Worm (Caenorhabditis elegans) whole organism, young adult: ENCODE data around the gene mdmh-35.

ENCODE experiments used
- B0035.1 ChIP-seq: sonication (generic microtip); optimal IDR thresholded peaks from 2 replicates; lab custom pipeline; 2016; ENCODE audit warnings: missing genetic modification characterization, mild to moderate bottlenecking, missing compliant biosample characterization, missing genotype, missing genetic modification reagents
- C06A6.2 ChIP-seq: fragments of 200-800 bp; sonication (Bioruptor generic); conservative IDR thresholded peaks from 2 replicates; pipeline ENCODE4 v1.3.6; 2022; ENCODE audit warnings: missing genetic modification characterization, missing compliant biosample characterization
- C17E4.6 ChIP-seq: fragments of 200-800 bp; sonication (Bioruptor generic); IDR thresholded peaks from 2 replicates; pipeline ENCODE4 v1.3.6; 2022; ENCODE audit warnings: missing genetic modification reagents, missing genetic modification characterization, missing compliant biosample characterization
- D2030.7 ChIP-seq: fragments of 200-800 bp; sonication (Bioruptor generic); IDR thresholded peaks from 2 replicates; pipeline ENCODE4 v1.3.6; 2022; ENCODE audit warnings: missing genetic modification reagents, missing genetic modification characterization, missing compliant biosample characterization
- F10E7.11 ChIP-seq: sonication (generic microtip); optimal IDR thresholded peaks from 2 replicates; lab custom pipeline; 2017; ENCODE audit warnings: mild to moderate bottlenecking, missing genetic modification characterization, moderate library complexity, missing compliant biosample characterization
- F39B2.1 ChIP-seq: fragments of 200-800 bp; sonication (Bioruptor generic); IDR thresholded peaks from 2 replicates; pipeline ENCODE4 v1.3.6; 2022; ENCODE audit warnings: missing genetic modification reagents, missing genetic modification characterization, missing compliant biosample characterization
- F52B5.7 ChIP-seq: sonication (generic microtip); optimal IDR thresholded peaks from 2 replicates; lab custom pipeline; 2016; ENCODE audit warnings: mild to moderate bottlenecking, missing genetic modification characterization, missing compliant biosample characterization
- K12H6.12 ChIP-seq: fragments of 200-800 bp; sonication (Bioruptor generic); optimal IDR thresholded peaks from 2 replicates; lab custom pipeline; 2018; ENCODE audit warnings: mild to moderate bottlenecking, missing genetic modification characterization, missing compliant biosample characterization
- T07F8.4 ChIP-seq: sonication (generic microtip); optimal IDR thresholded peaks from 2 replicates; lab custom pipeline; 2016; ENCODE audit warnings: mild to moderate bottlenecking, missing genetic modification characterization, moderate library complexity, missing compliant biosample characterization
- Y79H2A.3 ChIP-seq: fragments of 200-800 bp; sonication (Bioruptor generic); conservative IDR thresholded peaks from 2 replicates; pipeline ENCODE4 v1.3.6; 2022; ENCODE audit warnings: missing genetic modification reagents, missing genetic modification characterization, missing compliant biosample characterization
- athp-1 ChIP-seq: sonication (generic microtip); optimal IDR thresholded peaks from 2 replicates; lab custom pipeline; 2017; ENCODE audit warnings: mild to moderate bottlenecking, missing genetic modification characterization, missing compliant biosample characterization
- attf-3 ChIP-seq: fragments of 200-800 bp; sonication (Bioruptor generic); conservative IDR thresholded peaks from 2 replicates; pipeline ENCODE4 v1.3.6; 2022; ENCODE audit warnings: missing genetic modification reagents, missing genetic modification characterization, missing compliant biosample characterization
- attf-5 ChIP-seq: fragments of 200-800 bp; sonication (Bioruptor generic); optimal IDR thresholded peaks from 2 replicates; lab custom pipeline; 2018; ENCODE audit warnings: mild to moderate bottlenecking, missing genetic modification characterization, missing compliant biosample characterization
- ceh-100 ChIP-seq: fragments of 200-800 bp; sonication (Bioruptor generic); IDR thresholded peaks from 2 replicates; pipeline ENCODE4 v1.3.6; 2022; ENCODE audit warnings: missing genetic modification reagents, missing genetic modification characterization, missing compliant biosample characterization
- ceh-58 ChIP-seq: fragments of 200-800 bp; sonication (Bioruptor generic); IDR thresholded peaks from 2 replicates; pipeline ENCODE4 v1.3.6; 2022; ENCODE audit warnings: missing genetic modification characterization, missing compliant biosample characterization
- ceh-79 ChIP-seq: sonication (generic microtip); optimal IDR thresholded peaks from 2 replicates; lab custom pipeline; 2017; ENCODE audit warnings: mild to moderate bottlenecking, missing genetic modification characterization, missing compliant biosample characterization
- ceh-91 ChIP-seq: fragments of 200-800 bp; sonication (Bioruptor generic); IDR thresholded peaks from 2 replicates; pipeline ENCODE4 v1.3.6; 2022; ENCODE audit warnings: missing genetic modification reagents, missing genetic modification characterization, missing compliant biosample characterization
- dox-1 ChIP-seq: fragments of 200-800 bp; sonication (Bioruptor generic); IDR thresholded peaks from 2 replicates; pipeline ENCODE4 v1.3.6; 2022; ENCODE audit warnings: missing genetic modification reagents, missing genetic modification characterization, missing compliant biosample characterization
- efl-1 ChIP-seq: fragments of 150-350 bp; optimal IDR thresholded peaks from 2 replicates; lab custom pipeline; 2014; ENCODE audit warnings: missing biosample characterization, missing genetic modification reagents, missing genetic modification characterization
- egl-18 ChIP-seq: fragments of 200-800 bp; sonication (Bioruptor generic); IDR thresholded peaks from 2 replicates; pipeline ENCODE4 v1.3.6; 2022; ENCODE audit warnings: missing genetic modification reagents, missing genetic modification characterization, missing compliant biosample characterization
- egl-44 ChIP-seq: fragments of 200-800 bp; sonication (Bioruptor generic); IDR thresholded peaks from 2 replicates; pipeline ENCODE4 v1.3.6; 2022; ENCODE audit warnings: missing genetic modification reagents, missing genetic modification characterization, missing compliant biosample characterization
- egrh-3 ChIP-seq: fragments of 200-800 bp; sonication (Bioruptor generic); IDR thresholded peaks from 2 replicates; pipeline ENCODE4 v1.3.6; 2022; ENCODE audit warnings: missing genetic modification reagents, missing genetic modification characterization, missing compliant biosample characterization
- ekl-4 ChIP-seq: fragments of 200-800 bp; sonication (Bioruptor generic); IDR thresholded peaks from 2 replicates; pipeline ENCODE4 v1.3.6; 2022; ENCODE audit warnings: missing genetic modification reagents, missing genetic modification characterization, missing compliant biosample characterization
- ets-4 ChIP-seq: fragments of 200-800 bp; sonication (Bioruptor generic); optimal IDR thresholded peaks from 2 replicates; lab custom pipeline; 2018; ENCODE audit warnings: mild to moderate bottlenecking, missing genetic modification characterization, missing compliant biosample characterization
- hlh-26 ChIP-seq: fragments of 200-800 bp; sonication (Bioruptor generic); conservative IDR thresholded peaks from 2 replicates; pipeline ENCODE4 v1.3.6; 2022; ENCODE audit warnings: missing genetic modification reagents, missing genetic modification characterization, missing compliant biosample characterization
- hmg-1.2 ChIP-seq: fragments of 200-800 bp; sonication (Bioruptor generic); IDR thresholded peaks from 2 replicates; pipeline ENCODE4 v1.3.6; 2022; ENCODE audit warnings: missing genetic modification reagents, missing genetic modification characterization, missing compliant biosample characterization
- hmg-20 ChIP-seq: fragments of 200-800 bp; sonication (Bioruptor generic); IDR thresholded peaks from 2 replicates; pipeline ENCODE4 v1.3.6; 2022; ENCODE audit warnings: missing genetic modification reagents, missing genetic modification characterization, missing compliant biosample characterization
- hrde-1 ChIP-seq: sonication (generic microtip); optimal IDR thresholded peaks from 2 replicates; lab custom pipeline; 2016; ENCODE audit warnings: missing genetic modification characterization, mild to moderate bottlenecking, missing compliant biosample characterization, moderate library complexity, missing genotype, missing genetic modification reagents, borderline replicate concordance
- lag-1 ChIP-seq: fragments of 200-800 bp; sonication (Bioruptor generic); IDR thresholded peaks from 2 replicates; pipeline ENCODE4 v1.3.6; 2022; ENCODE audit warnings: missing genetic modification reagents, missing genetic modification characterization, missing compliant biosample characterization
- lir-1 ChIP-seq: fragments of 200-800 bp; sonication (Bioruptor generic); conservative IDR thresholded peaks from 2 replicates; pipeline ENCODE4 v1.3.6; 2022; ENCODE audit warnings: missing genetic modification reagents, missing genetic modification characterization, missing compliant biosample characterization
- madf-10 ChIP-seq: sonication (generic microtip); optimal IDR thresholded peaks from 2 replicates; lab custom pipeline; 2016; ENCODE audit warnings: mild to moderate bottlenecking, missing genetic modification characterization, missing compliant biosample characterization
- madf-6 ChIP-seq: fragments of 200-800 bp; sonication (Bioruptor generic); IDR thresholded peaks from 2 replicates; pipeline ENCODE4 v1.3.6; 2022; ENCODE audit warnings: missing genetic modification reagents, missing genetic modification characterization, missing compliant biosample characterization
- madf-8 ChIP-seq: fragments of 200-800 bp; sonication (Bioruptor generic); conservative IDR thresholded peaks from 2 replicates; pipeline ENCODE4 v1.3.6; 2022; ENCODE audit warnings: missing genetic modification reagents, missing genetic modification characterization, missing compliant biosample characterization
- mes-4 ChIP-seq: sonication (generic microtip); optimal IDR thresholded peaks from 2 replicates; lab custom pipeline; 2016; ENCODE audit warnings: missing genotype, missing genetic modification characterization, missing compliant biosample characterization
- nfya-1 ChIP-seq: sonication (generic microtip); optimal IDR thresholded peaks from 2 replicates; lab custom pipeline; 2017; ENCODE audit warnings: antibody characterized with exemption, missing compliant biosample characterization, missing genetic modification characterization, borderline replicate concordance; ENCODE audit not compliant: insufficient read depth
- pha-4 ChIP-seq: fragments of 150-350 bp; sonication (generic microtip); optimal IDR thresholded peaks from 2 replicates; lab custom pipeline; 2014; ENCODE audit warnings: missing biosample characterization, missing genetic modification reagents, missing genetic modification characterization
- rcor-1 ChIP-seq: fragments of 200-800 bp; sonication (Bioruptor generic); IDR thresholded peaks from 2 replicates; pipeline ENCODE4 v1.3.6; 2022; ENCODE audit warnings: missing genetic modification reagents, missing genetic modification characterization, missing compliant biosample characterization
- repo-1 ChIP-seq: sonication (generic microtip); optimal IDR thresholded peaks from 2 replicates; lab custom pipeline; 2017; ENCODE audit warnings: mild to moderate bottlenecking, missing genetic modification characterization, missing compliant biosample characterization
- snpc-3.4 ChIP-seq: sonication (generic microtip); optimal IDR thresholded peaks from 2 replicates; lab custom pipeline; 2017; ENCODE audit warnings: missing genetic modification characterization, mild to moderate bottlenecking, missing compliant biosample characterization, antibody characterized with exemption, moderate library complexity, missing genotype, missing genetic modification reagents
- sptf-2 ChIP-seq: fragments of 200-800 bp; sonication (Bioruptor generic); optimal IDR thresholded peaks from 2 replicates; lab custom pipeline; 2018; ENCODE audit warnings: mild to moderate bottlenecking, missing genetic modification characterization, missing compliant biosample characterization
- tbx-9 ChIP-seq: sonication (generic microtip); optimal IDR thresholded peaks from 2 replicates; lab custom pipeline; 2016; ENCODE audit warnings: borderline replicate concordance, missing genetic modification characterization, inconsistent platforms, missing compliant biosample characterization
- unc-62 ChIP-seq: fragments of 150-350 bp; optimal IDR thresholded peaks from 2 replicates; lab custom pipeline; 2014; ENCODE audit warnings: missing biosample characterization, missing genetic modification reagents, missing genetic modification characterization
- xnd-1 ChIP-seq: sonication (generic microtip); optimal IDR thresholded peaks from 2 replicates; lab custom pipeline; 2016; ENCODE audit warnings: missing genotype, missing genetic modification reagents, missing genetic modification characterization, missing compliant biosample characterization
- zim-3 ChIP-seq: sonication (generic microtip); optimal IDR thresholded peaks from 2 replicates; lab custom pipeline; 2017; ENCODE audit warnings: mild to moderate bottlenecking, missing genetic modification characterization, moderate library complexity, missing compliant biosample characterization

Gene mdmh-35

DNA sequence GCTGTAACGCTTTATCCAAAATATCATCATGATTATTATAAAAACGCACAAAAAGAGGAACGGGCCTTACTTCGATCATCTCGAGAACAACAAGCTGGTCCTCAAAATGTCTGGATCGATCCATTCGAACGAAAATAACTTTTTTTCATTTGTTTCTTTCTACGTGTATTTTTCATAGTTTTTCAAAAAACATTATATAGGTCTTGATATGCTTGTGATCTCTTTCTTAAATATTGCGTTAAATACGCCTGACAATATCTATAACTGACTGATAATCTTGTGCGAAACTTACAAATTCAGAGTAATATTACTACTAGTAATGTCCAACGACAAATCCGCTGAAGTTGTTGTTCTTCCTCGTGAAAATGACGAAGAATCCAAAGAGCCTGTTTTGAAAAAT is 2.6 kb upstream of the mdmh-35 start, which contains the start of gene sds-22:
TSS of gene sds-22 (plus strand) at position 301 of the 400 bp plus-strand sequence.
- TF ChIP-seq madf-8 (no peak), egl-18 (no peak), nfya-1 (no peak), egl-44 (GFP tag; lab: Robert Waterston, UW) (no peak), ceh-79 (tag; lab: Kevin White, UChicago) (no peak), hlh-26 (GFP tag; lab: Robert Waterston, UW) (no peak), egrh-3 (GFP tag; lab: Robert Waterston, UW) (no peak), hmg-1.2 (GFP tag; lab: Robert Waterston, UW) (no peak), F39B2.1 (GFP tag; lab: Robert Waterston, UW) (no peak), sptf-2 (GFP tag; lab: Kevin White, UChicago) (no peak), F52B5.7 (tag; lab: Kevin White, UChicago) (no peak), lir-1 (GFP tag; lab: Robert Waterston, UW) (no peak), ceh-58 (GFP tag; lab: Robert Waterston, UW) (no peak), madf-10 (tag; lab: Kevin White, UChicago) (no peak), xnd-1 (no peak)

DNA sequence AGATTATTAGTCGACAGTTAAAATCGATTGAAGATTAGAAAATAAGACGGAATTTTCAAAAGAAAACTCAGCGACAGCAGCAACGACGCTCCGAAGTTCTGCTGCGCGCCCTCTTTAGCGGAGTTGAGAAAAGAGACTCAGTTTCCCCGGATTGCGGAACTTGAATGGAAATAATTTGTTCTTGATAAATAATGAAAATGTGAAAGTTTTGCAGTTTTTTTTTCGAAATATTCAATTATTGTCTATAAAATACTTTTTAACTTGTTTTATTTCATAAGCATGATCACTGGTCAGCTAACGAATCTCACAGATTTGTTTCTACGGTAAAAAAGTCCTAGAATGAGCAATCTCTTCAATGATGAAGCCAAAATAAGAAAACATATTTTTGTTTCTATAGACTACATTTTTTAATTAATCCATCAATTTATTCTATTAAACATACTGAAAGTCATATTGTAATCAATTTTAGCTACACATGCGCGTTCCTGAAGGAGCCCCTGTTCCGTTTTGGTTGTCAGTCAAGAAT is 2.0 kb upstream of the mdmh-35 start, which contains the start of the genes cec-3 and T09A5.15:
TSS of gene cec-3 (minus strand) at position 116 of the 526 bp plus-strand sequence.
TSS of gene T09A5.15 (plus strand) at position 476 of the 526 bp plus-strand sequence.
- peak; percentile 78 for TF ChIP-seq ceh-100
- TF ChIP-seq hlh-26 (GFP tag; lab: Robert Waterston, UW) = no peak
- no peak for TF ChIP-seq B0035.1
- TF ChIP-seq ceh-91 (GFP tag; lab: Robert Waterston, UW) = no peak
- no peak for TF ChIP-seq athp-1 (tag; lab: Kevin White, UChicago)
- TF ChIP-seq egl-44 (GFP tag; lab: Robert Waterston, UW) = no peak
- peak; percentile 1 for TF ChIP-seq attf-5 (GFP tag; lab: Kevin White, UChicago)
- no peak for TF ChIP-seq C06A6.2 (GFP tag; lab: Robert Waterston, UW)
- TF ChIP-seq ets-4 (GFP tag; lab: Kevin White, UChicago) = no peak
- TF ChIP-seq egl-18 = no peak
- peak; percentile 97 for TF ChIP-seq attf-3
- TF ChIP-seq dox-1 (GFP tag; lab: Robert Waterston, UW) = no peak
- TF ChIP-seq T07F8.4 (tag; lab: Kevin White, UChicago) = no peak
- TF ChIP-seq K12H6.12 (tag; lab: Kevin White, UChicago) = peak; percentile 28
- no peak for TF ChIP-seq madf-10 (tag; lab: Kevin White, UChicago)
- no peak for TF ChIP-seq snpc-3.4 (tag; lab: Kevin White, UChicago)
- no peak for TF ChIP-seq ceh-58 (GFP tag; lab: Robert Waterston, UW)
- TF ChIP-seq efl-1 (GFP tag; lab: Kevin White, UChicago) = no peak

DNA sequence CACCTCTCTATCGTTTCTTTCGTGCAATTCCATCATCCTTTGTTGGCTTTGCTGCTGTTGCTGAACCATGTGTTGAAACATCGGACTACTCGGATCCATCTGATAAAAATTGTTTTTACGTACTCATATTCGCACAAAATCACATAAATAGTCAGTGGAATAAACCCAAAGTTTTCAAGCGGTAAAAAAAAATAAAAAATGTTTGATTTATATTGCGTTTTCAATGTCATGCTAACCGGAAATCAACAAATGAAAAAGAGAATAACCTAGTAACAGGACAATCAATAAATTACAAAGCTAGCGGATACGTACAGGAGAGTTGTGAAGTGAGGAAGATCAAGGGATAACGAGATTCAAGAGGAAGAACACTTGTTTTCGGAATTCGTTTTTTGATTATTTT is 577 bp downstream of the mdmh-35 start, which contains the start of gene mdt-10:
TSS of gene mdt-10 (minus strand) at position 101 of the 400 bp plus-strand sequence.
- TF ChIP-seq hrde-1 (tag; lab: Kevin White, UChicago) (no peak), rcor-1 (GFP tag; lab: Robert Waterston, UW) (no peak), D2030.7 (GFP tag; lab: Robert Waterston, UW) (no peak), hmg-20 (no peak), mes-4 (tag; lab: Kevin White, UChicago) (no peak), repo-1 (tag; lab: Kevin White, UChicago) (no peak), zim-3 (tag; lab: Kevin White, UChicago) (no peak), F39B2.1 (GFP tag; lab: Robert Waterston, UW) (no peak), tbx-9 (no peak), F10E7.11 (no peak), Y79H2A.3 (GFP tag; lab: Robert Waterston, UW) (no peak), efl-1 (GFP tag; lab: Kevin White, UChicago) (no peak), lag-1 (no peak), C17E4.6 (no peak), pha-4 (tag; lab: Kevin White, UChicago) (no peak), madf-6 (no peak), unc-62 (GFP tag; lab: Kevin White, UChicago) (no peak), ekl-4 (no peak)
